Worm (Caenorhabditis elegans): ENCODE measurements around the gene C04C3.6.

DNA sequence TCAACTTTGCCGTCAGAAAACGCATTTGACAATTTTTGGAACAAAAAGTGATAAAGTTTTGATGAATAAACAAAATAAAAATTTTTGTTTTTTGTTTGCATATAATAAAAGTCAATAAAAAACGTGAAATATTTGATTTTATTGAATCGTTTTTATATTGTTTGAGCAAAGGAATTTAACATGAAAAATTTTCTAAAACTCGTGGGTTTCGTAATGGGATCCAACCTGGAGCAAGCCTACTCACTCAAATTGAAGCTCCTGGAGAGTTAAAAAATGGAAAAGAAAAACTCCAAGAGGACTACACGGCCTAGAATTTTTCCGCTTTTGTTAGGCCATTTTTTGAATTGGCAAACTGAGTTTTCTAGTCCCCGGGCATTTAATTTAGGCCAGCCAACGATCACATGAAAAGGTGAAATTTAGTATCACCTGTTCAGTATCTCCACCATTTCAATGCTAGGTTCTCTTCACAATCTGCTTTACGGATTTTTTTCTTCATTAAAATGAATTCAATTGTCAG is 6.1 kb upstream of the C04C3.6 start, which contains the start of the genes C04C3.9 and srz-60:
- TF ChIP-seq aha-1 (tag; optimal IDR thresholded peaks at IDR 0.05): no peak
- no peak for TF ChIP-seq ceh-90 (tag; optimal IDR thresholded peaks at IDR 0.05)
- no peak for TF ChIP-seq sptf-1 (tag; optimal IDR thresholded peaks at IDR 0.05)
- no peak for TF ChIP-seq nhr-20 (tag; optimal IDR thresholded peaks at IDR 0.05)
- no peak for TF ChIP-seq nhr-28 (tag; optimal IDR thresholded peaks at IDR 0.05)
- no peak for TF ChIP-seq nhr-47 (tag; optimal IDR thresholded peaks at IDR 0.05)

Measured in whole organism, L1 larva.